Worm (Caenorhabditis elegans) whole organism, early embryonic: ENCODE measurements around the gene srv-1.

Source experiments
- flt-1 ChIP-seq: fragments of 200-800 bp; sonication (Bioruptor generic); IDR thresholded peaks from 2 replicates; pipeline ENCODE4 v1.3.6; 2022; ENCODE audit warnings: missing genetic modification characterization, missing compliant biosample characterization
- hnd-1 ChIP-seq: sonication (generic microtip); optimal IDR thresholded peaks from 2 replicates; lab custom pipeline; 2016; ENCODE audit warnings: missing genetic modification characterization, missing compliant biosample characterization

DNA sequence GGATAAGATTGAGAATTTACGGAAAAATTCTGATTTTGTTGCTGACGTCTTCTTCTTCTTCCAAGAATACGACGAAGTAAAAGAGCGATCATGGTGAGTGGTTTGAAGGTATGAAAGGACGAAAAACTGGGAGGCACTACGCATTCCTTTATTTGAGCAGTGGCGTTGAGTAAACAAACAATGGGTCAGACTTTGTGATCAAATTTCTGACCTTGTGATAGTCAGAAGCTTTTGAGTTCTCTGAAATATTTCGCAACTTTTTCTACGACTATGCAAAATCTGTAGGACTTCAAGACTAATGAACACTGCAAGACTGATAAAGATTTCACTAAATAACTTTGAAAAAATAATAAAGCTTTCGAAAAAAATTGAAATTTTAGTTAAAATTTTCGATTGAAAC lies 33.3 kb upstream of the srv-1 start, which contains the start of gene F28F5.4:
- TF ChIP-seq hnd-1 (tag; lab: Kevin White, UChicago) = no peak
- TF ChIP-seq flt-1 = no peak
